Worm (Caenorhabditis elegans) whole organism, young adult: Measurements from ENCODE around the gene C09E7.8.

ENCODE experiments used
- C06A6.2 ChIP-seq: fragments of 200-800 bp; sonication (Bioruptor generic); conservative IDR thresholded peaks from 2 replicates; pipeline ENCODE4 v1.3.6; 2022; ENCODE audit warnings: missing genetic modification characterization, missing compliant biosample characterization
- F23B12.7 ChIP-seq: sonication (generic microtip); optimal IDR thresholded peaks from 2 replicates; lab custom pipeline; 2017; ENCODE audit warnings: missing genetic modification characterization, mild to moderate bottlenecking, missing compliant biosample characterization, antibody characterized with exemption, moderate library complexity; ENCODE audit not compliant: insufficient read depth
- Y67H2A.10 ChIP-seq: fragments of 200-800 bp; sonication (Bioruptor generic); conservative IDR thresholded peaks from 2 replicates; pipeline ENCODE4 v1.3.6; 2022; ENCODE audit warnings: missing genetic modification reagents, missing genetic modification characterization, missing compliant biosample characterization
- ZK185.1 ChIP-seq: sonication (generic microtip); optimal IDR thresholded peaks from 2 replicates; lab custom pipeline; 2016; ENCODE audit warnings: mild to moderate bottlenecking, missing genetic modification characterization, missing compliant biosample characterization; ENCODE audit not compliant: poor library complexity, severe bottlenecking
- ama-1 ChIP-seq, 3 experiments: fragments of 150-350 bp in 1 of 3; sonication (generic microtip) in 2 of 3; optimal IDR thresholded peaks; 2 replicates each; lab custom pipeline; 2014 to 2018; ENCODE audit warnings: missing biosample characterization in 2 of 3, missing genetic modification characterization in 2 of 3, missing genetic modification reagents in 2 of 3
- cebp-2 ChIP-seq: fragments of 200-800 bp; sonication (Bioruptor generic); IDR thresholded peaks from 2 replicates; pipeline ENCODE4 v1.3.6; 2022; ENCODE audit warnings: missing genetic modification characterization, missing compliant biosample characterization
- unc-62 ChIP-seq: fragments of 150-350 bp; optimal IDR thresholded peaks from 2 replicates; lab custom pipeline; 2014; ENCODE audit warnings: missing biosample characterization, missing genetic modification reagents, missing genetic modification characterization

ce11 chrIII:6607067-6607466 is 48.7 kb upstream of the C09E7.8 start:
- TF ChIP-seq cebp-2 (GFP tag; lab: Robert Waterston, UW) (no peak), ama-1 (optimal IDR thresholded peaks at IDR 0.05; lab: Kevin White, UChicago) (no peak), ama-1 (GFP tag; optimal IDR thresholded peaks at IDR 0.05; lab: Kevin White, UChicago) (no peak), unc-62 (GFP tag; lab: Kevin White, UChicago) (no peak), ZK185.1 (tag; lab: Kevin White, UChicago) (no peak), C06A6.2 (no peak), Y67H2A.10 (GFP tag; lab: Robert Waterston, UW) (no peak), F23B12.7 (tag; lab: Kevin White, UChicago) (no peak)
